Fruit fly (Drosophila melanogaster) whole organism, embryonic: ENCODE results near the gene CecB.

Experiments
- B-H2 ChIP-seq: fragments of 200-800 bp; sonication (Bioruptor generic); optimal IDR thresholded peaks from 2 replicates; lab custom pipeline; 2018; ENCODE audit warnings: missing biosample characterization, mild to moderate bottlenecking, missing genetic modification characterization
- Bdp1 ChIP-seq: fragments of 200-800 bp; sonication (Bioruptor generic); optimal IDR thresholded peaks from 3 replicates; lab custom pipeline; 2016; ENCODE audit warnings: missing biosample characterization, missing genetic modification characterization
- Bgb ChIP-seq: fragments of 200-800 bp; sonication (Bioruptor generic); IDR thresholded peaks from 2 replicates; pipeline ENCODE4 v1.3.6; 2022; ENCODE audit warnings: missing biosample characterization, missing genetic modification characterization; ENCODE audit not compliant: partially characterized antibody
- CG13123 ChIP-seq: fragments of 200-800 bp; sonication (Bioruptor generic); optimal IDR thresholded peaks from 2 replicates; lab custom pipeline; 2016; ENCODE audit warnings: missing biosample characterization, missing genetic modification characterization
- CG13775 ChIP-seq: fragments of 200-800 bp; sonication (Bioruptor generic); optimal IDR thresholded peaks from 3 replicates; lab custom pipeline; 2017; ENCODE audit warnings: missing biosample characterization, mild to moderate bottlenecking, missing genetic modification characterization
- CG15269 ChIP-seq: fragments of 200-800 bp; sonication (Bioruptor generic); optimal IDR thresholded peaks from 2 replicates; lab custom pipeline; 2018; ENCODE audit warnings: missing biosample characterization, mild to moderate bottlenecking, missing genetic modification characterization, moderate library complexity
- CG16815 ChIP-seq: fragments of 200-800 bp; sonication (Bioruptor generic); optimal IDR thresholded peaks from 3 replicates; lab custom pipeline; 2017; ENCODE audit warnings: missing biosample characterization, mild to moderate bottlenecking, missing genetic modification characterization
- CG17385 ChIP-seq: fragments of 200-800 bp; sonication (Bioruptor generic); optimal IDR thresholded peaks from 3 replicates; lab custom pipeline; 2018; ENCODE audit warnings: missing biosample characterization, mild to moderate bottlenecking, missing genetic modification characterization
- CG2120 ChIP-seq: fragments of 200-800 bp; sonication (Bioruptor generic); optimal IDR thresholded peaks from 3 replicates; lab custom pipeline; 2016; ENCODE audit warnings: missing biosample characterization, missing genetic modification characterization
- CG2199 ChIP-seq: fragments of 200-800 bp; sonication (Bioruptor generic); IDR thresholded peaks from 3 replicates; pipeline ENCODE4 v1.3.6; 2022; ENCODE audit warnings: missing biosample characterization, missing genetic modification characterization
- CG34224 ChIP-seq: fragments of 200-800 bp; sonication (Bioruptor generic); IDR thresholded peaks from 3 replicates; pipeline ENCODE4 v1.3.6; 2022; ENCODE audit warnings: missing biosample characterization, missing genetic modification characterization; ENCODE audit not compliant: partially characterized antibody
- CG6254 ChIP-seq: fragments of 200-800 bp; sonication (Bioruptor generic); optimal IDR thresholded peaks from 3 replicates; lab custom pipeline; 2017; ENCODE audit warnings: mild to moderate bottlenecking, missing biosample characterization, missing genetic modification reagents, missing genetic modification characterization
- CG6689 ChIP-seq: fragments of 200-800 bp; sonication (Bioruptor generic); IDR thresholded peaks from 2 replicates; pipeline ENCODE4 v1.3.6; 2022; ENCODE audit warnings: missing biosample characterization, missing genetic modification characterization
- CG6791 ChIP-seq: fragments of 200-800 bp; sonication (Bioruptor generic); IDR thresholded peaks from 3 replicates; pipeline ENCODE4 v1.3.6; 2022; ENCODE audit warnings: missing biosample characterization, missing genetic modification characterization; ENCODE audit not compliant: partially characterized antibody
- CG7963 ChIP-seq: fragments of 200-800 bp; sonication (Bioruptor generic); IDR thresholded peaks from 3 replicates; pipeline ENCODE4 v1.3.6; 2022; ENCODE audit warnings: missing biosample characterization, missing genetic modification characterization; ENCODE audit not compliant: partially characterized antibody
- CG8089 ChIP-seq: fragments of 200-800 bp; sonication (Bioruptor generic); optimal IDR thresholded peaks from 3 replicates; lab custom pipeline; 2016; ENCODE audit warnings: missing biosample characterization, missing genetic modification characterization
- D19B ChIP-seq: fragments of 200-800 bp; sonication (Bioruptor generic); optimal IDR thresholded peaks from 2 replicates; lab custom pipeline; 2017; ENCODE audit warnings: missing biosample characterization, mild to moderate bottlenecking, missing genetic modification characterization
- Dfd ChIP-seq, 2 experiments: fragments of >200 bp; optimal IDR thresholded peaks; 2 replicates each; lab custom pipeline; 2017; ENCODE audit warnings: missing biosample characterization in 2 of 2, missing genetic modification characterization in 2 of 2
- Dll ChIP-seq: fragments of 200-800 bp; sonication (Bioruptor generic); IDR thresholded peaks from 4 replicates; pipeline ENCODE4 v1.3.6; 2022; ENCODE audit warnings: missing biosample characterization, missing genetic modification characterization; ENCODE audit not compliant: partially characterized antibody
- ERR ChIP-seq: fragments of 200-800 bp; sonication (Bioruptor generic); optimal IDR thresholded peaks from 2 replicates; lab custom pipeline; 2016; ENCODE audit warnings: missing biosample characterization, missing genetic modification characterization
- HLH4C ChIP-seq: fragments of 200-800 bp; sonication (Bioruptor generic); IDR thresholded peaks from 3 replicates; pipeline ENCODE4 v1.3.6; 2022; ENCODE audit warnings: missing biosample characterization, missing genetic modification characterization; ENCODE audit not compliant: partially characterized antibody
- Kr ChIP-seq: fragments of 200-800 bp; sonication (Bioruptor generic); optimal IDR thresholded peaks from 2 replicates; lab custom pipeline; 2017; ENCODE audit warnings: missing biosample characterization, mild to moderate bottlenecking, missing genetic modification characterization
- Lhr ChIP-seq: fragments of 200-800 bp; sonication (Bioruptor generic); optimal IDR thresholded peaks from 3 replicates; lab custom pipeline; 2017; ENCODE audit warnings: mild to moderate bottlenecking, missing biosample characterization, missing genetic modification reagents, missing genetic modification characterization
- Meics ChIP-seq: fragments of 200-800 bp; sonication (Bioruptor generic); optimal IDR thresholded peaks from 2 replicates; lab custom pipeline; 2017; ENCODE audit warnings: missing biosample characterization, mild to moderate bottlenecking, missing genetic modification characterization
- NC2β ChIP-seq: fragments of 200-800 bp; sonication (Bioruptor generic); optimal IDR thresholded peaks from 2 replicates; lab custom pipeline; 2016; ENCODE audit warnings: missing biosample characterization, missing genetic modification characterization
- Opbp ChIP-seq: fragments of 200-800 bp; sonication (Bioruptor generic); IDR thresholded peaks from 3 replicates; pipeline ENCODE4 v1.3.6; 2022; ENCODE audit warnings: missing biosample characterization, missing genetic modification characterization; ENCODE audit not compliant: partially characterized antibody
- Ptx1 ChIP-seq: fragments of 200-800 bp; sonication (Bioruptor generic); IDR thresholded peaks from 2 replicates; pipeline ENCODE4 v1.3.6; 2022; ENCODE audit warnings: missing biosample characterization, missing genetic modification characterization
- ato ChIP-seq: fragments of 200-800 bp; sonication (Bioruptor generic); IDR thresholded peaks from 2 replicates; pipeline ENCODE4 v1.3.6; 2022; ENCODE audit warnings: missing biosample characterization, missing genetic modification characterization; ENCODE audit not compliant: partially characterized antibody
- az2 ChIP-seq: fragments of 200-800 bp; sonication (Bioruptor generic); optimal IDR thresholded peaks from 3 replicates; lab custom pipeline; 2016; ENCODE audit warnings: missing biosample characterization, missing genetic modification characterization
- bbx ChIP-seq: fragments of 200-800 bp; sonication (Bioruptor generic); IDR thresholded peaks from 2 replicates; pipeline ENCODE4 v1.3.6; 2022; ENCODE audit warnings: missing biosample characterization, missing genetic modification characterization; ENCODE audit not compliant: partially characterized antibody
- bowl ChIP-seq: fragments of 200-800 bp; sonication (Bioruptor generic); IDR thresholded peaks from 2 replicates; pipeline ENCODE4 v1.3.6; 2022; ENCODE audit warnings: missing biosample characterization, missing genetic modification characterization
- caup ChIP-seq: fragments of 200-800 bp; sonication (Bioruptor generic); optimal IDR thresholded peaks from 3 replicates; lab custom pipeline; 2017; ENCODE audit warnings: missing biosample characterization, mild to moderate bottlenecking, missing genetic modification characterization, moderate library complexity; ENCODE audit not compliant: severe bottlenecking
- chinmo ChIP-seq: fragments of 200-800 bp; sonication (Bioruptor generic); IDR thresholded peaks from 4 replicates; pipeline ENCODE4 v1.3.6; 2022; ENCODE audit warnings: missing biosample characterization, missing genetic modification characterization; ENCODE audit not compliant: partially characterized antibody
- danr ChIP-seq: fragments of 200-800 bp; sonication (Bioruptor generic); IDR thresholded peaks from 2 replicates; pipeline ENCODE4 v1.3.6; 2022; ENCODE audit warnings: missing biosample characterization, missing genetic modification characterization
- exex ChIP-seq: fragments of 200-800 bp; sonication (Bioruptor generic); optimal IDR thresholded peaks from 4 replicates; lab custom pipeline; 2018; ENCODE audit warnings: missing biosample characterization, mild to moderate bottlenecking, missing genetic modification characterization, moderate library complexity
- hb ChIP-seq: fragments of 200-800 bp; sonication (Bioruptor generic); IDR thresholded peaks from 3 replicates; pipeline ENCODE4 v1.3.6; 2022; ENCODE audit warnings: missing biosample characterization, missing genetic modification characterization; ENCODE audit not compliant: partially characterized antibody
- hkb ChIP-seq, 2 experiments: fragments of 200-800 bp in 1 of 2; fragments of >200 bp in 1 of 2; sonication (Bioruptor generic) in 1 of 2; IDR thresholded peaks in 1 of 2; optimal IDR thresholded peaks in 1 of 2; 2 replicates each; pipeline versions ENCODE4 v1.3.6 to Lab custom; 2017 to 2022; ENCODE audit warnings: missing biosample characterization in 1 of 2, missing genetic modification characterization in 1 of 2
- inv ChIP-seq: fragments of 200-800 bp; sonication (Bioruptor generic); IDR thresholded peaks from 2 replicates; pipeline ENCODE4 v1.3.6; 2022; ENCODE audit warnings: missing biosample characterization, missing genetic modification characterization; ENCODE audit not compliant: partially characterized antibody
- kay ChIP-seq: fragments of 200-800 bp; sonication (Bioruptor generic); optimal IDR thresholded peaks from 2 replicates; lab custom pipeline; 2016; ENCODE audit warnings: missing biosample characterization, missing genetic modification characterization
- lab ChIP-seq: fragments of 200-800 bp; sonication (Bioruptor generic); optimal IDR thresholded peaks from 3 replicates; lab custom pipeline; 2017; ENCODE audit warnings: missing biosample characterization, missing genetic modification characterization, mild to moderate bottlenecking, moderate library complexity, missing genetic modification reagents
- nerfin-2 ChIP-seq: fragments of 200-800 bp; sonication (Bioruptor generic); IDR thresholded peaks from 2 replicates; pipeline ENCODE4 v1.3.6; 2022; ENCODE audit warnings: missing biosample characterization, missing genetic modification characterization; ENCODE audit not compliant: partially characterized antibody
- org-1 ChIP-seq: fragments of 200-800 bp; sonication (Bioruptor generic); optimal IDR thresholded peaks from 2 replicates; lab custom pipeline; 2017; ENCODE audit warnings: missing biosample characterization, missing genetic modification characterization
- sens ChIP-seq: fragments of 200-800 bp; sonication (Bioruptor generic); peaks from one replicate; lab custom pipeline; 2016; ENCODE audit warnings: missing biosample characterization, missing genetic modification characterization
- sens-2 ChIP-seq: fragments of 200-800 bp; sonication (Bioruptor generic); IDR thresholded peaks from 2 replicates; pipeline ENCODE4 v1.3.6; 2022; ENCODE audit warnings: missing biosample characterization, missing genetic modification characterization
- sna ChIP-seq: fragments of 200-800 bp; sonication (Bioruptor generic); IDR thresholded peaks from 2 replicates; pipeline ENCODE4 v1.3.6; 2022; ENCODE audit warnings: missing biosample characterization, missing genetic modification characterization; ENCODE audit not compliant: partially characterized antibody
- unc-4 ChIP-seq: fragments of 200-800 bp; sonication (Bioruptor generic); IDR thresholded peaks from 2 replicates; pipeline ENCODE4 v1.3.6; 2022; ENCODE audit warnings: missing biosample characterization, missing genetic modification characterization; ENCODE audit not compliant: partially characterized antibody

The CecB gene

dm6 chr3R:30248565-30248964, 35.0 kb upstream of the CecB start (continued):
- TF ChIP-seq CG13775 (GFP tag; lab: Kevin White, UChicago) (no peak), Lhr (GFP tag; lab: Kevin White, UChicago) (no peak), ERR (no peak), Dfd (GFP tag; optimal IDR thresholded peaks at IDR 0.05; lab: Kevin White, UChicago) (no peak), CG8089 (GFP tag; lab: Kevin White, UChicago) (no peak), CG7963 (GFP tag; lab: Robert Waterston, UW) (peak; percentile 92), Bdp1 (peak; percentile 99), CG6254 (GFP tag; lab: Kevin White, UChicago) (no peak), CG2199 (GFP tag; lab: Robert Waterston, UW) (no peak), NC2β (GFP tag; lab: Kevin White, UChicago) (no peak), unc-4 (peak; percentile 53; the same call in 1 of the 2 replicates), caup (no peak), B-H2 (GFP tag; lab: Kevin White, UChicago) (no peak), CG17385 (GFP tag; lab: Kevin White, UChicago) (no peak), org-1 (GFP tag; lab: Kevin White, UChicago) (no peak), Dll (GFP tag; lab: Robert Waterston, UW) (peak; percentile 58; the same call in 2 of the 4 replicates), CG6791 (peak; percentile 90), CG13123 (GFP tag; lab: Kevin White, UChicago) (no peak), Meics (GFP tag; lab: Kevin White, UChicago) (no peak), CG6689 (GFP tag; lab: Robert Waterston, UW) (peak; percentile 40), CG34224 (peak; percentile 34; the same call in 2 of the 3 replicates), CG15269 (tag; lab: Kevin White, UChicago) (no peak), D19B (GFP tag; lab: Kevin White, UChicago) (no peak), sens-2 (GFP tag; lab: Robert Waterston, UW) (no peak), sna (peak; percentile 58), bowl (GFP tag; lab: Robert Waterston, UW) (no peak)
- TF ChIP-seq, all 482 proteins: peak for 33

- TF ChIP-seq Kr (GFP tag; lab: Kevin White, UChicago) (peak; percentile 48), lab (GFP tag; lab: Kevin White, UChicago) (peak; percentile 21), nerfin-2 (peak; percentile 50; the same call in 1 of the 2 replicates), CG2199 (GFP tag; lab: Robert Waterston, UW) (0 out of 3 replicates have a peak, but pooled peaks have one; percentile 33), inv (peak; percentile 37; the same call in 1 of the 2 replicates), chinmo (GFP tag; lab: Robert Waterston, UW) (0 out of 4 replicates have a peak, but pooled peaks have one; percentile 9), bbx (GFP tag; lab: Robert Waterston, UW) (peak; percentile 56), CG34224 (peak; percentile 58; the same call in 2 of the 3 replicates), kay (no peak), hb (GFP tag; lab: Robert Waterston, UW) (peak; percentile 46; the same call in 1 of the 3 replicates), CG2120 (peak; percentile 12), ato (peak; percentile 55), Opbp (GFP tag; lab: Robert Waterston, UW) (peak; percentile 64; the same call in 2 of the 3 replicates), az2 (no peak), HLH4C (GFP tag; lab: Robert Waterston, UW) (peak; percentile 62), exex (peak; percentile 56), hkb (optimal IDR thresholded peaks at IDR 0.05; lab: Kevin White, UChicago) (no peak), hkb (GFP tag; IDR thresholded peaks at IDR 0.05; lab: Robert Waterston, UW) (no peak), Bgb (peak; percentile 58), CG6791 (peak; percentile 78; the same call in 2 of the 3 replicates), Ptx1 (GFP tag; lab: Robert Waterston, UW) (no peak), CG16815 (GFP tag; lab: Kevin White, UChicago) (no peak), danr (GFP tag; lab: Robert Waterston, UW) (no peak), sens (GFP tag; lab: Kevin White, UChicago) (peak; percentile 69)
These were observed 34.3 kb upstream of the CecB start for dm6 chr3R:30247802-30248363.
